Worm (Caenorhabditis elegans): ENCODE results near the gene C47E12.11.

The C47E12.11 gene

DNA sequence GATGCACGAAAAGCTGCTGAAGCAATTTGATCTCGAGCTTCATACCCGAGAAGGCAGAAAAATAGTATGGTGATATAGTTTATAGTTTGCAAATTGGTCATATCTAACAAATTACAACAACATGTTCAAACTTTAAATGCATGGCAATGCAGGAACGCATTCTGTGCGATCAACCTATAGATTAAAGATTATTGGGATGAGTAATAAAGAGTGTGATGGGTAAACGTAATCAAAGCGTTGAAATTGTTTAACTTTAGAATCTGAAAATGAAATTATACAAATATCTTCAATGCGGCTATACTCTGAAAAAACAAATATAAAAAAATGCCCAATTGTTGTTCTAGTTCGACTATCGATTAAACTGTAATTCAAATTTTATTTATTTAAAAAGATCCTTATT is 7.1 kb downstream of the C47E12.11 start, which contains the start of gene C47E12.14:
TSS of gene C47E12.14 (minus strand) at position 101 of the 400 bp plus-strand sequence.
- TF ChIP-seq elt-3 (tag; optimal IDR thresholded peaks at IDR 0.05) (no peak), snpc-4 (tag; optimal IDR thresholded peaks at IDR 0.05) (no peak), lsy-2 (tag; optimal IDR thresholded peaks at IDR 0.05) (no peak), lin-39 (tag; optimal IDR thresholded peaks at IDR 0.05) (no peak), egl-27 (tag; optimal IDR thresholded peaks at IDR 0.05) (no peak), dmd-4 (tag; optimal IDR thresholded peaks at IDR 0.05) (no peak), lin-11 (tag; optimal IDR thresholded peaks at IDR 0.05) (no peak), mbf-1 (tag; optimal IDR thresholded peaks at IDR 0.05) (no peak), ama-1 (optimal IDR thresholded peaks at IDR 0.05) (no peak), blmp-1 (tag; optimal IDR thresholded peaks at IDR 0.05; ENCODE audit: insufficient read depth) (no peak), nhr-21 (tag; optimal IDR thresholded peaks at IDR 0.05) (no peak), fos-1 (tag; optimal IDR thresholded peaks at IDR 0.05) (no peak), R02D3.7 (tag; optimal IDR thresholded peaks at IDR 0.05) (no peak), aly-2 (tag; optimal IDR thresholded peaks at IDR 0.05) (no peak), nhr-129 (tag; optimal IDR thresholded peaks at IDR 0.05) (no peak), nhr-237 (tag; optimal IDR thresholded peaks at IDR 0.05) (no peak), ztf-4 (tag; optimal IDR thresholded peaks at IDR 0.05) (no peak), alr-1 (tag; optimal IDR thresholded peaks at IDR 0.05) (no peak)

DNA sequence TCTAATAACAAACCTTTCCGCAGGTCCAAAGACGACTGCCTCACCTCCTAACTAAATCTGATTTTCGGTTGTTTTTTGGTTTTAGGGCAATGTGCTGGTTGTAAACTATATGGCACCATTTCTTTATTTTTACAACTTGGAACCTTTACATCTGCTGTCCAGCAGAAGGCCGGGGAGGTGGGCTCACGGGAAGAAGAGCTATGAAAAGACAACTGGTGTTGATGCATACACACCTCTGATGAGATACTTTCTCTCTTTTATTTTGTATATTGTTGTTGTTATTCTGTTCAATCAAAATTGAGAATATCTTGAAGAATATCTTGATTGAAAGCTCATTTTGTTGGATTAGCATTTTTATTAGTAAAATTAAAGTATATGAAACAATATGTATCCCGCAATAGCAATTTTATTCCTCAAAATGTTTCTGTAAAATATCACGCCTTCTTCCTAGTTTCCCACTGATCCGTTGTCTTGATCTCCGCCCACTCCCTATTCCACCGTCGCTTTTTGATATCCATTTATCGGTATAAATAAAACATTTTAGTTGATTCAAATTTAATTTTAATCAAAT is 8.5 kb downstream of the C47E12.11 start, which contains the start of gene dhp-2:
TSS of gene dhp-2 (plus strand) at position 521 of the 571 bp plus-strand sequence.
- no peak for TF ChIP-seq ceh-82 (tag; optimal IDR thresholded peaks at IDR 0.05)
- no peak for TF ChIP-seq lin-11 (tag; optimal IDR thresholded peaks at IDR 0.05)
- no peak for TF ChIP-seq ama-1 (optimal IDR thresholded peaks at IDR 0.05)
- no peak for TF ChIP-seq lsy-2 (tag; optimal IDR thresholded peaks at IDR 0.05)
- TF ChIP-seq ceh-16 (tag; optimal IDR thresholded peaks at IDR 0.05) = no peak
- TF ChIP-seq lin-39 (tag; optimal IDR thresholded peaks at IDR 0.05) = no peak
- TF ChIP-seq nhr-21 (tag; optimal IDR thresholded peaks at IDR 0.05) = no peak
- TF ChIP-seq F13H6.1 (tag; optimal IDR thresholded peaks at IDR 0.05) = no peak
- no peak for TF ChIP-seq elt-1 (tag; optimal IDR thresholded peaks at IDR 0.05)
- TF ChIP-seq nhr-25 (tag; optimal IDR thresholded peaks at IDR 0.05) = no peak
- TF ChIP-seq peb-1 (tag; optimal IDR thresholded peaks at IDR 0.05) = no peak
- TF ChIP-seq R02D3.7 (tag; optimal IDR thresholded peaks at IDR 0.05) = no peak
- TF ChIP-seq nhr-77 (tag; optimal IDR thresholded peaks at IDR 0.05) = no peak

DNA sequence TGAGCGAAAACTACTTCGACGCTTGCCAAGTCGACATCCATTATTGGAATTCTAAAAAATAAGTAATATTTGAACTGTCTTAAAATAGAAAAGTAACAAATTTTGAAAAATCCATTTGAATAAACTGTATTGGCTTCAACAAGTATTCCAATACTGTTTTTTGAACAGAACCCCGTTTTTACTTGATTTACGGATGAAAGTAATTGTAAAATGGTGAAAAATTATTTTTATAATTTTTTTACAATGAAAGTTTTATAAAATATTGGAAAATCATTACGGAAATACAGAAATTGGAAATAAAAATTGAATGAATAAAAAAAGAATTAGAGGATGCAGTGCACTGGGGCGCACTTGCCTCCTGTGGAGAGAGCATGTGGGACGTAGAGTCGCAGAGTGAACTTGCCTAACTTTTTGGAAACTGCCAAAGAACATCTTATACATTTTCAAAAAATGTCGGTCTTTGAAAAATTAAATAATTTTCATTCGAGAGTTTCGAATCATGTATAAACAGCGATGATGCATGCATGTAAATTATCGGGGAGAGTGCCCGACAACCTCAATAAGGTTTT is 13.1 kb downstream of the C47E12.11 start, which contains the start of gene rrp-1:
TSS of gene rrp-1 (minus strand) at position 51 of the 569 bp plus-strand sequence.
- TF ChIP-seq lin-13 (GFP tag; optimal IDR thresholded peaks at IDR 0.05) (no peak), snpc-4 (tag; optimal IDR thresholded peaks at IDR 0.05) (no peak), unc-55 (GFP tag; optimal IDR thresholded peaks at IDR 0.05) (peak; percentile 41), nhr-129 (tag; optimal IDR thresholded peaks at IDR 0.05) (no peak), lin-39 (tag; optimal IDR thresholded peaks at IDR 0.05) (no peak), C34F6.9 (tag; optimal IDR thresholded peaks at IDR 0.05) (peak; percentile 38), lin-11 (tag; optimal IDR thresholded peaks at IDR 0.05) (no peak)

DNA sequence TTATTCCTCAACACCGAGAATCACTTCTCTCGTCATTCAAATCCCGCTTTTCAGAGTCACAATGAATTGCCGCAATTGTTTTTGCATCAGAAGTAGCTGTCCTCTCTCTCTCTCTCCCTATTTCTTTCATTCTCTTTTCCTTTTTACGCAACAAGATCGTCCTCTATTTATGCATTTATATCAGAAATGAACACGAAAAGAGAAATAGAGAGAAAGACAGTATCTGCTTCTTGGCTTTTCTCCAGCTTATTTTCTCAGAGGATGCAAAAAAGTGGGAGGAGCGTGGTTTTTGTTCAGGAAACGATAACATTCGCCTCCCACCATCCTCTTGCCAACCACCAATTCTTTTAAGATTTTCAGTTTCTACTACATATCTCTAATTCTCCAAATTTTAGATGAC is 13.7 kb downstream of the C47E12.11 start, which contains the start of gene mam-2:
TSS of gene mam-2 (plus strand) at position 301 of the 400 bp plus-strand sequence.
- TF ChIP-seq C34F6.9 (tag; optimal IDR thresholded peaks at IDR 0.05) (no peak), unc-62 (GFP tag; optimal IDR thresholded peaks at IDR 0.05) (no peak), lin-39 (tag; optimal IDR thresholded peaks at IDR 0.05) (no peak), nhr-6 (tag; optimal IDR thresholded peaks at IDR 0.05) (no peak), ZK546.5 (tag; optimal IDR thresholded peaks at IDR 0.05) (no peak), gmeb-1 (tag; optimal IDR thresholded peaks at IDR 0.05) (no peak), ztf-11 (tag; optimal IDR thresholded peaks at IDR 0.05) (no peak), nhr-23 (tag; optimal IDR thresholded peaks at IDR 0.05) (no peak), fos-1 (tag; optimal IDR thresholded peaks at IDR 0.05) (no peak), nhr-10 (tag; optimal IDR thresholded peaks at IDR 0.05) (no peak), mdl-1 (tag; optimal IDR thresholded peaks at IDR 0.05) (no peak), Y55F3AM.14 (GFP tag; optimal IDR thresholded peaks at IDR 0.05) (no peak), mab-5 (tag; optimal IDR thresholded peaks at IDR 0.05) (no peak), sma-3 (GFP tag; optimal IDR thresholded peaks at IDR 0.05) (no peak)
